Worm (Caenorhabditis elegans) whole organism, early embryonic: Measurements from ENCODE around the gene C06A12.19.

ENCODE experiments used
- ama-1 ChIP-seq: fragments of 150-350 bp; optimal IDR thresholded peaks from 2 replicates; lab custom pipeline; 2014
- flt-1 ChIP-seq: fragments of 200-800 bp; sonication (Bioruptor generic); IDR thresholded peaks from 2 replicates; pipeline ENCODE4 v1.3.6; 2022; ENCODE audit warnings: missing genetic modification characterization, missing compliant biosample characterization
- scrt-1 ChIP-seq: fragments of 200-800 bp; sonication (Bioruptor generic); IDR thresholded peaks from 2 replicates; pipeline ENCODE4 v1.3.6; 2022; ENCODE audit warnings: missing genetic modification characterization, missing compliant biosample characterization

- TF ChIP-seq scrt-1 (GFP tag; lab: Robert Waterston, UW), result no peak
- TF ChIP-seq ama-1 (lab: Kevin White, UChicago), result no peak
- TF ChIP-seq flt-1 (GFP tag; lab: Robert Waterston, UW), result no peak
Observed at ce11 chrIV:17448319-17448718, 8.4 kb upstream of the C06A12.19 start.
